Worm (Caenorhabditis elegans) whole organism, early embryonic: ENCODE data around the gene nep-23.
A peak's percentile ranks its signal among the peaks of the same experiment; 100 is the strongest.

Experiments
- B0310.2 ChIP-seq: sonication (generic microtip); optimal IDR thresholded peaks from 2 replicates; lab custom pipeline; 2016; ENCODE audit warnings: mild to moderate bottlenecking, missing genetic modification characterization, missing compliant biosample characterization
- F13C5.2 ChIP-seq: sonication (generic microtip); optimal IDR thresholded peaks from 2 replicates; lab custom pipeline; 2017; ENCODE audit warnings: mild to moderate bottlenecking, missing genetic modification characterization, inconsistent platforms, missing compliant biosample characterization
- aly-1 ChIP-seq: sonication (generic microtip); optimal IDR thresholded peaks from 2 replicates; lab custom pipeline; 2016; ENCODE audit warnings: missing genetic modification characterization, missing compliant biosample characterization
- ama-1 ChIP-seq: fragments of 150-350 bp; optimal IDR thresholded peaks from 2 replicates; lab custom pipeline; 2014
- ceh-13 ChIP-seq: fragments of 200-800 bp; sonication (Bioruptor generic); optimal IDR thresholded peaks from 2 replicates; lab custom pipeline; 2018; ENCODE audit warnings: mild to moderate bottlenecking, missing genetic modification characterization, missing compliant biosample characterization
- ceh-36 ChIP-seq: sonication (generic microtip); optimal IDR thresholded peaks from 2 replicates; lab custom pipeline; 2016; ENCODE audit warnings: missing genetic modification characterization, inconsistent platforms, missing compliant biosample characterization
- ets-7 ChIP-seq: sonication (generic microtip); optimal IDR thresholded peaks from 2 replicates; lab custom pipeline; 2016; ENCODE audit warnings: missing genotype, missing genetic modification characterization, missing compliant biosample characterization
- flt-1 ChIP-seq: fragments of 200-800 bp; sonication (Bioruptor generic); IDR thresholded peaks from 2 replicates; pipeline ENCODE4 v1.3.6; 2022; ENCODE audit warnings: missing genetic modification characterization, missing compliant biosample characterization
- hmbx-1 ChIP-seq: sonication (generic microtip); optimal IDR thresholded peaks from 2 replicates; lab custom pipeline; 2016; ENCODE audit warnings: mild to moderate bottlenecking, missing genetic modification characterization, missing compliant biosample characterization
- hmg-4 ChIP-seq: fragments of 200-800 bp; sonication (Bioruptor generic); optimal IDR thresholded peaks from 2 replicates; lab custom pipeline; 2018; ENCODE audit warnings: mild to moderate bottlenecking, missing genetic modification characterization, missing compliant biosample characterization
- hnd-1 ChIP-seq: sonication (generic microtip); optimal IDR thresholded peaks from 2 replicates; lab custom pipeline; 2016; ENCODE audit warnings: missing genetic modification characterization, missing compliant biosample characterization
- pes-1 ChIP-seq: fragments of 200-800 bp; sonication (Bioruptor generic); IDR thresholded peaks from 2 replicates; pipeline ENCODE4 v1.3.6; 2022; ENCODE audit warnings: missing genetic modification reagents, missing genetic modification characterization, missing compliant biosample characterization
- scrt-1 ChIP-seq: fragments of 200-800 bp; sonication (Bioruptor generic); IDR thresholded peaks from 2 replicates; pipeline ENCODE4 v1.3.6; 2022; ENCODE audit warnings: missing genetic modification characterization, missing compliant biosample characterization
- sea-1 ChIP-seq: fragments of 200-800 bp; sonication (Bioruptor generic); conservative IDR thresholded peaks from 2 replicates; pipeline ENCODE4 v1.3.6; 2022; ENCODE audit warnings: missing genetic modification characterization, missing compliant biosample characterization
- tbx-11 ChIP-seq: fragments of 200-800 bp; sonication (Bioruptor generic); IDR thresholded peaks from 2 replicates; pipeline ENCODE4 v1.3.6; 2022; ENCODE audit warnings: missing genetic modification characterization, missing compliant biosample characterization
- tbx-37 ChIP-seq: fragments of 200-800 bp; sonication (Bioruptor generic); conservative IDR thresholded peaks from 2 replicates; pipeline ENCODE4 v1.3.6; 2022; ENCODE audit warnings: missing genetic modification reagents, missing genetic modification characterization, missing compliant biosample characterization
- tra-4 ChIP-seq: sonication (generic microtip); optimal IDR thresholded peaks from 2 replicates; lab custom pipeline; 2017; ENCODE audit warnings: missing genetic modification characterization, missing compliant biosample characterization

Gene nep-23

DNA sequence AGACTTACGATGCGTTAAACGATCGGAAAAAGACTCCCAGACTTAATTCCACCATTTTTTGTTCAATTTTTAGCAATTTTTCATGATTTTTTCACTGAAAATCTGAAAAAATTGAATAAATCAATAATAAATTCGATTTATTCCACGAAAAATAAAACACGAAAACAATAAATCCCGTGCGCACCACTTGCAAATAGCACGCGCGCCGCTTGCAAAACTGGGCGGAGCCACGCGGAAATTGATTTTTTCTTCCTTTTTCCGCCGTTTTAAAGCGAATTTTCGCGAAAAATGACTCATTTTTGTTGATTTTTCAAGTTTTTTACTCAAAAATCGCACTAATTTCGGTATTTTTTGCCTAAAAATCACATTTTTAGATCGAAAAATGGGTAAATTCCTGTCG, 26.6 kb downstream of the nep-23 start, which contains the start of the genes Y116A8C.9 and arf-6:
Y116A8C.9 (minus strand) TSS at position 55 of the 400 bp plus-strand sequence.
arf-6 (plus strand) TSS at position 375 of the 400 bp plus-strand sequence.
- TF ChIP-seq ceh-36 (tag; lab: Kevin White, UChicago) (peak; percentile 35), hmbx-1 (no peak), hnd-1 (peak; percentile 25), ceh-13 (no peak), tbx-11 (GFP tag; lab: Robert Waterston, UW) (peak; percentile 53; the same call in 1 of the 2 replicates), flt-1 (GFP tag; lab: Robert Waterston, UW) (0 out of 2 replicates have a peak, but pooled peaks have one; percentile 14), scrt-1 (peak; percentile 77), pes-1 (peak; percentile 74), ama-1 (lab: Kevin White, UChicago) (no peak), hmg-4 (GFP tag; lab: Kevin White, UChicago) (peak; percentile 6), sea-1 (no peak), F13C5.2 (peak; percentile 85), ets-7 (no peak)

DNA sequence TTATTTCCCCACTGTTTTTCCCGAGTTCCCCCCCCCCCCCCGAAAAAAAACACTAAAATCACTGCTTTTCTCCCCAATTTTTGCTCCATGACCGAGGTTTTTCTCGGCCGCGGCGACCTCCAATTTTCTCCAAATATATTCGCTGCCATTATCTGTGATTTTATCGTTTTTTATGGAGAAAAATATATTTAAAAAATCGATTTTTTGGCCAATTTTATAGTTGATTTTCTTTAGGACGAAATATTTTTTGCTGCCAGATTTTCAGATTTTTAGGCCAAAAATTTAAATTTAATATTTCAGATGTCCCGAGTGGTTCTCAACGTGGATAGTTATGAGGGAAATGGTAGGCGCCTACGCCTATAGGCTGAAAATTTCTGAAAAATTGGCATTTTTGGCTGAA, 29.6 kb downstream of the nep-23 start, which contains the start of gene rad-54.B:
rad-54.B (plus strand) TSS at position 301 of the 400 bp plus-strand sequence.
- TF ChIP-seq aly-1 (tag; lab: Kevin White, UChicago) (no peak), ceh-36 (tag; lab: Kevin White, UChicago) (no peak)

DNA sequence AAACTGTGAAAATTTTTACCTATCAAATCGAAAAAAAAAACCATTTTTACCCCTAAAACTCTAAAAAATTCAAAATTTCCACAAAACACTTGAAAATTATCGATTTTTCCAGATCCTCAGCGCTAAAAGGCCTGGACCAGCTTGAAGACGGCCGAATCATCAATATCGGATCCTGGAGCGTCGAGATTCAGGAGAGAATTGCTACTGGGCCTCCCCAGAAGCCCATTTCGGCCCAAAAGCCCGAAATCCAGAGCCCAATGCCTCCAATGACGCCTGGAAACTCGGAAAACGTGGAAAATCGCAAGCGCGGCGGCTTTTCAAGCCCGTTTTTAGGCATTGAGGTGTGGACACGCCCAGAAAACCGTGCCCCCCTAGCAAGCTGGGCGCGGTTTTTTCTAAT, 32.2 kb downstream of the nep-23 start:
- TF ChIP-seq tbx-11 (GFP tag; lab: Robert Waterston, UW) = no peak
- no peak for TF ChIP-seq ets-7
- TF ChIP-seq hmbx-1 = no peak
- TF ChIP-seq hmg-4 (GFP tag; lab: Kevin White, UChicago) = no peak
- TF ChIP-seq scrt-1 = no peak
- no peak for TF ChIP-seq F13C5.2
- TF ChIP-seq flt-1 (GFP tag; lab: Robert Waterston, UW) = no peak
- TF ChIP-seq tbx-37 = no peak
- no peak for TF ChIP-seq tra-4 (tag; lab: Kevin White, UChicago)
- TF ChIP-seq pes-1 = no peak
- TF ChIP-seq hnd-1 = no peak
- no peak for TF ChIP-seq aly-1 (tag; lab: Kevin White, UChicago)
- TF ChIP-seq ceh-36 (tag; lab: Kevin White, UChicago) = no peak
- no peak for TF ChIP-seq ceh-13
- no peak for TF ChIP-seq ama-1 (lab: Kevin White, UChicago)
- no peak for TF ChIP-seq sea-1
- TF ChIP-seq B0310.2 (tag; lab: Kevin White, UChicago) = no peak

DNA sequence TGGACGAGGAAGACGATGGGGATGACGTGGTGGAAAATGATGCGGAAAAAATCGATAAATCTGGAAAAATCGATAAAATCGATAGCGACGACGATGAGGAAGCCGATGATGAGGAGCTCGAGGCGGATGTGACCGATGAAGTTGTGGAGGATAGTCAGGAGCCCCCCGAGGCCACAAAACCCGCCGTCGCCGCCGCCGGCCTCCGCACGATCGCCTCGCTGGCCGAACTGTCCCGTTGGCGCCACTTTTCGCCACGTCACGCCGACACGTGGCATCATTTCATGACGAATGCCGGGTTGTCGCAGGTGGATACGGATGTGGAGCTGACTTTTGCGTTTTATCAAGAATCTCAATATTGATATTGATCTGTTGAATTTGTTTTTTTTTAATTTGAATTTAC, 42.3 kb downstream of the nep-23 start:
- no peak for TF ChIP-seq hmg-4 (GFP tag; lab: Kevin White, UChicago)
- no peak for TF ChIP-seq B0310.2 (tag; lab: Kevin White, UChicago)

DNA sequence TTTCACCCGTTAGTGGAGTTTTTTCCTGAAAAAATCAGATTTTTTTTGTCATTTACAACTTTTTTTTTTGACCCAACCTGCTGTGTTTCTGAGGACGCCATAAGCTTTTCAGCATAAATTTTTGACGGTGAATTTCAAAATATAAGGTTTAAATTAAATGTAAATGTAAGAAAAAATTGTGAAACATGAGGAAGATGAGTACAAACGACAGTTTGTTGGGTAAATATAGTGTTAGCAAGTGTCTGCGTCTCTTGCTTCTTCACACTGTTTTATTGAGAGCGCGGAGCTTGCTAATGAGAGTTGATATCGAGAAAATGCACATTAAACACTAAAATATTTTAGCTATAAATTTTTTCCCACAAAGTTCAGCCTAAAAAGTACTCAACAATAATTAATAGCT, 50.2 kb downstream of the nep-23 start, which contains the start of gene rom-3:
rom-3 (minus strand) TSS at position 101 of the 400 bp plus-strand sequence.
- no peak for TF ChIP-seq hmbx-1
- no peak for TF ChIP-seq B0310.2 (tag; lab: Kevin White, UChicago)
- no peak for TF ChIP-seq tbx-37
- TF ChIP-seq scrt-1 = no peak
- TF ChIP-seq sea-1 = no peak
- TF ChIP-seq F13C5.2 = no peak
- no peak for TF ChIP-seq ceh-13
- no peak for TF ChIP-seq hmg-4 (GFP tag; lab: Kevin White, UChicago)
- no peak for TF ChIP-seq tra-4 (tag; lab: Kevin White, UChicago)
- TF ChIP-seq ama-1 (lab: Kevin White, UChicago) = no peak
- TF ChIP-seq ets-7 = no peak
- no peak for TF ChIP-seq pes-1
- TF ChIP-seq ceh-36 (tag; lab: Kevin White, UChicago) = no peak
- no peak for TF ChIP-seq flt-1 (GFP tag; lab: Robert Waterston, UW)
- no peak for TF ChIP-seq tbx-11 (GFP tag; lab: Robert Waterston, UW)
- no peak for TF ChIP-seq aly-1 (tag; lab: Kevin White, UChicago)
- TF ChIP-seq hnd-1 = no peak
